Fruit fly (Drosophila melanogaster): ENCODE results near the gene CG42557.

Gene CG42557

DNA sequence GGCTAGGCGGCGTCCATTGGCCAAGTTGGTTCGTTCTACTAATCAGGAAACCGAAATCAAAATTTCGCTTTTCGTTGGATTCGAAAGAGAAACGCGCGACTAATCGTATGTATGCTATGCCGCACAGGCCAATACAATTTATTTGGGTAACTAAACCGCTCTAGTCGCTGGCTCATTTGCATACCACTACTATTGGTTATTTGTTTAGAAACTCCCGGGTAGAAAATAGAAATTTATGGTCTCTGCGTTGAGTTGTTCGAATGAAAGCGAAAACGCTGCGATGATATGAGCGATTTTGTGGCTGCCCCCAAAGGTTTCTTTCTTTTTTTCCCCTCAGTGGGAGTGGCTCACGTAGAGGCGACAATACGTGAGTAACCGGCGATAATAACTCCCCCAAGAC, 40.1 kb upstream of the CG42557 start:
- no peak for TF ChIP-seq CG11696 (GFP tag; IDR thresholded peaks at IDR 0.05)
- TF ChIP-seq sd (tag; optimal IDR thresholded peaks at IDR 0.05): no peak
- no peak for TF ChIP-seq tin (GFP tag; optimal IDR thresholded peaks at IDR 0.05)
- TF ChIP-seq sug (tag; optimal IDR thresholded peaks at IDR 0.05): no peak
- no peak for TF ChIP-seq CG16863 (GFP tag; optimal IDR thresholded peaks at IDR 0.05)
- TF ChIP-seq slbo (GFP tag; IDR thresholded peaks at IDR 0.05): no peak
- TF ChIP-seq Blimp-1 (GFP tag; optimal IDR thresholded peaks at IDR 0.05): peak; percentile 97
- no peak for TF ChIP-seq ind (GFP tag; optimal IDR thresholded peaks at IDR 0.05)
- TF ChIP-seq gsb-n (tag; optimal IDR thresholded peaks at IDR 0.05): peak; percentile 37
- TF ChIP-seq sc (optimal IDR thresholded peaks at IDR 0.05): no peak
- TF ChIP-seq sc (GFP tag; optimal IDR thresholded peaks at IDR 0.05): no peak
- TF ChIP-seq trem (tag; optimal IDR thresholded peaks at IDR 0.05): no peak
- TF ChIP-seq kni (GFP tag; optimal IDR thresholded peaks at IDR 0.05): peak; percentile 49
- peak; percentile 74 for TF ChIP-seq Ets65A (GFP tag)
- TF ChIP-seq vvl (GFP tag; IDR thresholded peaks at IDR 0.05): peak; percentile 65; the same call in 1 of the 2 replicates
- TF ChIP-seq CG10654 (GFP tag; optimal IDR thresholded peaks at IDR 0.05): no peak
- TF ChIP-seq Chrac-16 (GFP tag; optimal IDR thresholded peaks at IDR 0.05): no peak
- no peak for TF ChIP-seq az2 (GFP tag; optimal IDR thresholded peaks at IDR 0.05)
- TF ChIP-seq ranshi (GFP tag; IDR thresholded peaks at IDR 0.05): no peak
- no peak for TF ChIP-seq Hr3 (GFP tag; optimal IDR thresholded peaks at IDR 0.05)

dm6 chr3R:29894393-29894792, 38.7 kb upstream of the CG42557 start:
- TF ChIP-seq CG3407 (GFP tag; optimal IDR thresholded peaks at IDR 0.05) (no peak), CG6175 (GFP tag; IDR thresholded peaks at IDR 0.05) (0 out of 3 replicates have a peak, but pooled peaks have one; percentile 24), ash1 (GFP tag; optimal IDR thresholded peaks at IDR 0.05) (no peak), Hr51 (GFP tag; optimal IDR thresholded peaks at IDR 0.05) (peak in 1 of 2 experiments; percentile 79), Hr3 (GFP tag; optimal IDR thresholded peaks at IDR 0.05) (peak; percentile 29), CG34376 (GFP tag; optimal IDR thresholded peaks at IDR 0.05) (peak; percentile 6), run (tag; optimal IDR thresholded peaks at IDR 0.05) (peak; percentile 38), Ptx1 (GFP tag; IDR thresholded peaks at IDR 0.05) (peak; percentile 59), unc-4 (GFP tag; IDR thresholded peaks at IDR 0.05; ENCODE audit: partially characterized antibody) (no peak), CG32532 (GFP tag; IDR thresholded peaks at IDR 0.05) (peak; percentile 76), Mrtf (GFP tag; IDR thresholded peaks at IDR 0.05) (peak; percentile 45; the same call in 1 of the 3 replicates), disco-r (GFP tag; optimal IDR thresholded peaks at IDR 0.05) (no peak), CG2199 (GFP tag; IDR thresholded peaks at IDR 0.05) (no peak; the same call in 2 of the 3 replicates), Neu2 (GFP tag; optimal IDR thresholded peaks at IDR 0.05; ENCODE audit: borderline replicate concordance) (no peak), CG6654 (GFP tag; optimal IDR thresholded peaks at IDR 0.05) (no peak), CG12744 (GFP tag; optimal IDR thresholded peaks at IDR 0.05) (no peak), CG1024 (GFP tag; IDR thresholded peaks at IDR 0.05) (no peak), stwl (tag; optimal IDR thresholded peaks at IDR 0.05) (no peak), corto (GFP tag; optimal IDR thresholded peaks at IDR 0.05) (no peak), vnd (GFP tag; IDR thresholded peaks at IDR 0.05; ENCODE audit: partially characterized antibody) (no peak), Opbp (GFP tag; IDR thresholded peaks at IDR 0.05; ENCODE audit: partially characterized antibody) (no peak), Lhr (GFP tag; optimal IDR thresholded peaks at IDR 0.05) (no peak), ap (GFP tag; IDR thresholded peaks at IDR 0.05) (no peak), Hey (tag; optimal IDR thresholded peaks at IDR 0.05) (no peak), CG11093 (GFP tag; IDR thresholded peaks at IDR 0.05) (peak; percentile 35; the same call in 1 of the 3 replicates), CG7556 (GFP tag; optimal IDR thresholded peaks at IDR 0.05) (peak; percentile 50), ase (GFP tag; IDR thresholded peaks at IDR 0.05) (0 out of 3 replicates have a peak, but pooled peaks have one; percentile 54), HHEX (GFP tag; optimal IDR thresholded peaks at IDR 0.05) (peak; percentile 63), H2.0 (GFP tag; IDR thresholded peaks at IDR 0.05) (0 out of 2 replicates have a peak, but pooled peaks have one; percentile 5), C15 (GFP tag; IDR thresholded peaks at IDR 0.05) (no peak), PHDP (tag; optimal IDR thresholded peaks at IDR 0.05) (peak; percentile 67), usp (GFP tag; optimal IDR thresholded peaks at IDR 0.05) (no peak), CG17186 (GFP tag; optimal IDR thresholded peaks at IDR 0.05) (no peak)
